Worm (Caenorhabditis elegans): Measurements from ENCODE around the gene adr-2.

adr-2 gene

DNA sequence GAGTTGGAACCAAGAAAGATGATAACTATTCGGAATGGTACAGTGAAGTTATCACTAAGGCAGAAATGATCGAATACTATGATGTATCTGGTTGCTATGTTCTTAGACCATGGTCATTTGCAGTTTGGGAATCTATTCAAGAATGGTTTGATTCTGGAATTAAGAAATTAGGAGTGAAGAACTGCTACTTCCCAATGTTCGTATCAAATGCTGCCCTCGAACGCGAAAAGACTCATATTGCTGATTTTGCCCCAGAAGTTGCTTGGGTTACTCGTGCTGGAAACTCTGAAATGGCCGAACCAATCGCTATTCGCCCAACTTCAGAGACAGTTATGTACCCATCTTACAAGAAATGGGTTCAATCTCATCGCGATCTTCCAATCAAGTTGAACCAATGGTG is 6.7 kb upstream of the adr-2 start:
- TF ChIP-seq hif-1 (tag; optimal IDR thresholded peaks at IDR 0.05): no peak
- TF ChIP-seq unc-62 (GFP tag; optimal IDR thresholded peaks at IDR 0.05 in 1 of 2): peak in 1 of 2 experiments; percentile 90
- no peak for TF ChIP-seq unc-62 (tag; optimal IDR thresholded peaks at IDR 0.05)
- no peak for TF ChIP-seq ces-1 (GFP tag; optimal IDR thresholded peaks at IDR 0.05)

DNA sequence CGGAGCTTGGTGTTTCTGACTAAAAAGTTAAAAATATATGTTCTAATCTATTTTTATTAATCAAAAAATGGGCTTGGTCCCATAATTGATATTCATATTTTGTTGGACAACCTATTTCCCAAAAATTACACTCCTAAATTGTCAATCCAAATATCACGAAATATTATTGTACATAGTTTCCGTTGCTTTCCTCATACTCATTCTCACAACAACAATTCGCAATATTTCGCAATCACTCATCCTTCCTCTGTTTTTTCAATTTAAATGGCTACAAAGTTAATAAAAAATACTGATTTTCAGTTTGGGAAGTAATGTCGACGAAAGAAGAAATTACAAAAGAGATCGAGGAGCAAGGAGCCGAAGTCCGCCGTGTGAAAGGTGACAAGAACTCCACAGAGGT is 6.0 kb upstream of the adr-2 start, which contains the start of gene pars-1:
Gene pars-1 (plus strand): TSS at position 301 of the 400 bp plus-strand sequence.
- TF ChIP-seq zip-2 (tag; optimal IDR thresholded peaks at IDR 0.05) (peak; percentile 46), dve-1 (tag; optimal IDR thresholded peaks at IDR 0.05; ENCODE audit: insufficient read depth) (no peak), daf-19 (GFP tag; conservative IDR thresholded peaks at IDR 0.05) (no peak), nhr-25 (tag; optimal IDR thresholded peaks at IDR 0.05; ENCODE audit: borderline replicate concordance, insufficient read depth) (no peak), T20F7.1 (GFP tag; optimal IDR thresholded peaks at IDR 0.05) (no peak), pqm-1 (tag; optimal IDR thresholded peaks at IDR 0.05) (no peak), spr-1 (tag; optimal IDR thresholded peaks at IDR 0.05) (no peak), ceh-62 (tag; optimal IDR thresholded peaks at IDR 0.05) (no peak), dmd-8 (GFP tag; IDR thresholded peaks at IDR 0.05) (no peak)

DNA sequence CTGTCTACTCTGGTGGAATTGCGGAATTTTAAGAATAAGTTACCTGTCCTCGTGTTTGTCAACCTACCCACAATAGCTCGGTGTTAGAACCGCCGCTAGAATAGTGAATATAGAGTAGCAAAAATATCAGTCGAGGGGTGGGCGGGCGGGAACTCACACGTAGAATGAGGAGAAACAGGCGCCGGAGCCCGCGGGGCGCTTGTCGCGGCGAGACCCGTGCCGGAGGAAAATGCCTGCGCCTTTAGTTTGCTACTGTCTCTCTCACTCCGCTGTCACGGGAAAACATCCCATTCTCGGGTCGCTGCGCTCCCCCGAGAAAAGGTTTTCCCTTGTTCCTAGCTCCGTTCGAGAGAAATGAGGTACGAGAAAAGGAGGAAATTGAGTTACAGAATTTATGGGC is 3.0 kb upstream of the adr-2 start:
- peak; percentile 85 for TF ChIP-seq set-16 (GFP tag; IDR thresholded peaks at IDR 0.05)

DNA sequence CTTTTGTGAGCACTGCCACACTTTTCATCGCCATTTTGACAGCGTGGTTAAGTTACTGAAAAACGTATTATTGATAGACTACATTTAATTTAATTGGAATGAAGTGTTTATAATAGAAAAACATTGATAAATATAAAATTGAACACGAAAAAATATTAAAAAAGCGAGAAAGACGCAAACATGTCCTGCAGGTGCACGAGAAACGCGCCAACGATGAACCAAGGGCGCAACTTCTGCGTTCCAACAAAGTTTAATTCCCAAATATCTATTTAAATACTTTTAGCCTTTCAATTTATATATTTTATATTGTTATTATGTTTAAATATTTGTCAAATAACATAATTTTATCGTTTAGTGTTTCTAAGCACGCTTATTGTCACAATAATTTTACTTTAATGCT is 1.5 kb upstream of the adr-2 start, which contains the start of gene ndus-8:
Gene ndus-8 (minus strand): TSS at position 55 of the 400 bp plus-strand sequence.
- TF ChIP-seq dve-1 (tag; optimal IDR thresholded peaks at IDR 0.05; ENCODE audit: insufficient read depth): peak; percentile 62
- peak; percentile 62 for TF ChIP-seq mep-1 (tag; optimal IDR thresholded peaks at IDR 0.05)
- TF ChIP-seq rbr-2 (tag; optimal IDR thresholded peaks at IDR 0.05): peak; percentile 44
- TF ChIP-seq aha-1 (tag): peak; percentile 51
- no peak for TF ChIP-seq mdl-1 (tag; optimal IDR thresholded peaks at IDR 0.05)
- peak; percentile 78 for TF ChIP-seq dpl-1 (GFP tag; optimal IDR thresholded peaks at IDR 0.05)
- TF ChIP-seq pha-4 (GFP tag; IDR thresholded peaks at IDR 0.05): no peak
- peak; percentile 43 for TF ChIP-seq pha-4 (tag; optimal IDR thresholded peaks at IDR 0.05)
- TF ChIP-seq daf-16 (GFP tag; optimal IDR thresholded peaks at IDR 0.05): no peak
- peak; percentile 40 for TF ChIP-seq daf-16 (tag; optimal IDR thresholded peaks at IDR 0.05)
- no peak for TF ChIP-seq skn-1 (tag; optimal IDR thresholded peaks at IDR 0.05)
- TF ChIP-seq lin-38 (GFP tag; IDR thresholded peaks at IDR 0.05): peak; percentile 60
- peak; percentile 5 for TF ChIP-seq nhr-77 (tag; optimal IDR thresholded peaks at IDR 0.05)
- no peak for TF ChIP-seq mdt-29 (GFP tag; IDR thresholded peaks at IDR 0.05)
- peak; percentile 39 for TF ChIP-seq hlh-11 (tag; optimal IDR thresholded peaks at IDR 0.05)
- TF ChIP-seq mes-2 (tag; optimal IDR thresholded peaks at IDR 0.05; ENCODE audit: poor library complexity, severe bottlenecking): peak; percentile 82
- TF ChIP-seq hlh-30 (tag; optimal IDR thresholded peaks at IDR 0.05; ENCODE audit: insufficient read depth): peak; percentile 35
- peak; percentile 18 for TF ChIP-seq duxl-1 (tag; optimal IDR thresholded peaks at IDR 0.05; ENCODE audit: poor library complexity)
- no peak for TF ChIP-seq ceh-28 (tag; optimal IDR thresholded peaks at IDR 0.05)
- 0 out of 2 replicates have a peak, but pooled peaks have one; percentile 19 for TF ChIP-seq arid-1 (GFP tag; conservative IDR thresholded peaks at IDR 0.05)
- peak in 1 of 2 experiments; percentile 89 for TF ChIP-seq lsy-2 (tag; optimal IDR thresholded peaks at IDR 0.05)

DNA sequence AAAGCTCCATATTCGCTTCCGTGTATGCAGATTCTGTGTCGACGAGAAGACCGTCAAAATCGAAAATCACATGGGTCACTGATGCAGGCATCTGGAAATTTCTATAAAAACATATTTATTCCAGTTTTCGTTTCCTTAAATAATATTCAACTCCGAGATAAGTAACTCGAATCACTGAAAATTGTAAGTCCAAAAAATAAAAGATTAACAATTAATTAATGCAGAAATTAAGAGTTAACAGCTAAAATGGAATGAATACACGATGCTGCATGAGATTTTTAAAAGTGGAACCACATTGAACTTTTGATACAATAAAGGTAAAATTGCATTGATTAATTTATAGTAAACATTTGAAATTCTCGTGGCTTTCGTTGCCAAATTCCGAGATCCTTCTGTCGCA is 1.8 kb downstream of the adr-2 start, which contains the start of gene R151.10:
Gene R151.10 (minus strand): TSS at position 101 of the 400 bp plus-strand sequence.
- no peak for TF ChIP-seq R02D3.7 (tag; optimal IDR thresholded peaks at IDR 0.05)
- no peak for TF ChIP-seq dmd-9 (GFP tag; IDR thresholded peaks at IDR 0.05)
- TF ChIP-seq arid-1 (GFP tag; conservative IDR thresholded peaks at IDR 0.05): 0 out of 2 replicates have a peak, but pooled peaks have one; percentile 16
- TF ChIP-seq lin-1 (GFP tag; IDR thresholded peaks at IDR 0.05): no peak
- peak in 1 of 2 experiments; percentile 66 for TF ChIP-seq unc-62 (GFP tag; optimal IDR thresholded peaks at IDR 0.05 in 1 of 2)
- no peak for TF ChIP-seq unc-62 (tag; optimal IDR thresholded peaks at IDR 0.05)
- TF ChIP-seq skn-1 (tag; optimal IDR thresholded peaks at IDR 0.05): no peak
- no peak for TF ChIP-seq lin-39 (tag; optimal IDR thresholded peaks at IDR 0.05)
- peak; percentile 29; the same call in 1 of the 2 replicates for TF ChIP-seq lin-38 (GFP tag; IDR thresholded peaks at IDR 0.05)

Data from whole organism, L4 larva.